Fruit fly (Drosophila melanogaster) Kc167 (cell line): ENCODE measurements around the gene CG32320.

ENCODE experiments used
- Sin3A ChIP-seq: fragments of >200 bp; optimal IDR thresholded peaks from 2 replicates; lab custom pipeline; 2018; ENCODE audit warnings: missing external identifiers
- h ChIP-seq: fragments of >200 bp; optimal IDR thresholded peaks from 3 replicates; lab custom pipeline; 2018; ENCODE audit warnings: missing external identifiers
- psq ChIP-seq: fragments of >200 bp; optimal IDR thresholded peaks from 2 replicates; lab custom pipeline; 2017; ENCODE audit warnings: missing external identifiers

DNA sequence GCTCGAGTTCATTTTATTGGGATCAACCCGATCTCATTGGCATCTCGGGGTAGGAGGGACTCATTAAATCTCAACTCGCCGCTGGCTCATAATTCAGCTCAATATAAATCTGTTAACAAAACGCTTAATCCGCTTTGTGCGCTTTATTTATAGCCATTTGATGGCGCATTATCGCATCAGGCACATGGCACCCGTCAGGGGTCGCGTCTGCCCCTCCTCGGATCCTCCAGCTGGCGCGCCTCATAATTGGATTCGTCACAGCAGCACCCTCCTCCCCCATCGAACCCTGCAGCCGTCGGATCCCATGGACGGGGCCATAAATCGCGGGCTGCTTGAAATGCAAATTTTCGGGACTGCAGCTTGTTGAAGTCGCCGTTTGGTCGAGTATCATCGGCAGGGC lies 8.0 kb upstream of the CG32320 start:
- TF ChIP-seq Sin3A: no peak
- no peak for TF ChIP-seq psq
- TF ChIP-seq h (lab: Kevin White, UChicago): no peak
